Fruit fly (Drosophila melanogaster) whole organism, wandering third instar larva: ENCODE data around the gene Set8.

ENCODE experiments used
- Abd-B ChIP-seq: fragments of >200 bp; optimal IDR thresholded peaks from 2 replicates; lab custom pipeline; 2017; ENCODE audit warnings: missing biosample characterization, missing genetic modification characterization
- CG32264 ChIP-seq: fragments of 200-800 bp; sonication (Bioruptor generic); optimal IDR thresholded peaks from 2 replicates; lab custom pipeline; 2016; ENCODE audit warnings: missing biosample characterization, missing genetic modification characterization
- CG9705 ChIP-seq: fragments of 200-800 bp; sonication (Bioruptor generic); optimal IDR thresholded peaks from 2 replicates; lab custom pipeline; 2018; ENCODE audit warnings: missing biosample characterization, mild to moderate bottlenecking, missing genetic modification characterization
- CrebA ChIP-seq: fragments of 200-800 bp; sonication (Bioruptor generic); optimal IDR thresholded peaks from 2 replicates; lab custom pipeline; 2016; ENCODE audit warnings: missing biosample characterization, mild to moderate bottlenecking, missing genetic modification characterization, borderline replicate concordance
- Dfd ChIP-seq: fragments of >200 bp; optimal IDR thresholded peaks from 2 replicates; lab custom pipeline; 2017; ENCODE audit warnings: missing biosample characterization, missing genetic modification characterization
- Dif ChIP-seq: fragments of 200-275, 200-300 bp; sonication (Bioruptor generic); optimal IDR thresholded peaks from 2 replicates; lab custom pipeline; 2018; ENCODE audit warnings: missing biosample characterization, missing genetic modification characterization; ENCODE audit not compliant: partially characterized antibody
- GATAd ChIP-seq: sonication (Bioruptor generic); optimal IDR thresholded peaks from 2 replicates; lab custom pipeline; 2016; ENCODE audit warnings: missing biosample characterization, missing genetic modification characterization
- HLH106 ChIP-seq: fragments of 200-800 bp; optimal IDR thresholded peaks from 3 replicates; lab custom pipeline; 2019; ENCODE audit warnings: missing biosample characterization, mild to moderate bottlenecking, missing genetic modification characterization, moderate library complexity
- Hnf4 ChIP-seq: fragments of 200-800 bp; sonication (Bioruptor generic); optimal IDR thresholded peaks from 2 replicates; lab custom pipeline; 2016; ENCODE audit warnings: missing biosample characterization, mild to moderate bottlenecking, missing genetic modification characterization
- Hr78 ChIP-seq: fragments of >200 bp; optimal IDR thresholded peaks from 2 replicates; lab custom pipeline; 2017; ENCODE audit warnings: missing biosample characterization, missing genetic modification characterization
- Hr83 ChIP-seq: fragments of 200-300 bp; sonication (Bioruptor generic); optimal IDR thresholded peaks from 2 replicates; lab custom pipeline; 2016; ENCODE audit warnings: missing biosample characterization, mild to moderate bottlenecking, missing genetic modification characterization, moderate library complexity; ENCODE audit not compliant: poor library complexity, severe bottlenecking
- Jra ChIP-seq: sonication (Bioruptor generic); optimal IDR thresholded peaks from 2 replicates; lab custom pipeline; 2016; ENCODE audit warnings: missing biosample characterization, missing genetic modification characterization
- Mio ChIP-seq: sonication (Bioruptor generic); optimal IDR thresholded peaks from 2 replicates; lab custom pipeline; 2016; ENCODE audit warnings: missing biosample characterization, missing genetic modification characterization
- Myc ChIP-seq: fragments of >200 bp; optimal IDR thresholded peaks from 2 replicates; lab custom pipeline; 2017
- N ChIP-seq: fragments of >200 bp; optimal IDR thresholded peaks from 2 replicates; lab custom pipeline; 2018; ENCODE audit warnings: missing biosample characterization, missing external identifiers, missing genetic modification characterization
- OdsH ChIP-seq: fragments of 200-800 bp; sonication (Bioruptor generic); optimal IDR thresholded peaks from 2 replicates; lab custom pipeline; 2016; ENCODE audit warnings: missing biosample characterization, mild to moderate bottlenecking, missing genetic modification characterization
- Rel ChIP-seq, 2 experiments: fragments of 200-800 bp; sonication (Bioruptor generic) in 1 of 2; optimal IDR thresholded peaks; 2 replicates in 1 of 2; 3 replicates in 1 of 2; lab custom pipeline; 2016 to 2019; ENCODE audit warnings: mild to moderate bottlenecking in 2 of 2, missing biosample characterization in 2 of 2, missing genetic modification characterization in 2 of 2, moderate library complexity in 1 of 2
- Sp1 ChIP-seq: fragments of 200-800 bp; sonication (Bioruptor generic); optimal IDR thresholded peaks from 3 replicates; lab custom pipeline; 2019; ENCODE audit warnings: missing biosample characterization, mild to moderate bottlenecking, missing genetic modification characterization, moderate library complexity
- Vsx2 ChIP-seq: fragments of 200-300, 225-300 bp; sonication (Bioruptor generic); optimal IDR thresholded peaks from 2 replicates; lab custom pipeline; 2018; ENCODE audit warnings: missing biosample characterization, missing genetic modification characterization; ENCODE audit not compliant: partially characterized antibody
- brk ChIP-seq: fragments of 200-800 bp; sonication (Bioruptor generic); optimal IDR thresholded peaks from 2 replicates; lab custom pipeline; 2016; ENCODE audit warnings: missing biosample characterization, mild to moderate bottlenecking, missing genetic modification characterization
- dl ChIP-seq, 2 experiments: fragments of 175-275, 200-275 bp in 1 of 2; fragments of 200-275 bp in 1 of 2; sonication (Bioruptor generic); optimal IDR thresholded peaks; lab custom pipeline; 2018; ENCODE audit warnings: mild to moderate bottlenecking in 2 of 2, missing biosample characterization in 2 of 2, missing genetic modification characterization in 2 of 2, moderate library complexity in 2 of 2; ENCODE audit not compliant: partially characterized antibody in 2 of 2, insufficient read depth in 1 of 2
- dmrt93B ChIP-seq: fragments of 200-800 bp; sonication (Bioruptor generic); optimal IDR thresholded peaks from 2 replicates; lab custom pipeline; 2018; ENCODE audit warnings: missing biosample characterization, mild to moderate bottlenecking, missing genetic modification characterization
- dsf ChIP-seq: sonication (Bioruptor generic); optimal IDR thresholded peaks from 2 replicates; lab custom pipeline; 2016; ENCODE audit warnings: missing biosample characterization, missing genetic modification characterization, borderline replicate concordance
- ey ChIP-seq: fragments of 200-800 bp; sonication (Bioruptor generic); optimal IDR thresholded peaks from 2 replicates; lab custom pipeline; 2016; ENCODE audit warnings: missing biosample characterization, missing genetic modification characterization
- foxo ChIP-seq, 2 experiments: fragments of 200-800 bp; sonication (Bioruptor generic); optimal IDR thresholded peaks; 2 replicates in 1 of 2; 3 replicates in 1 of 2; lab custom pipeline; 2016 to 2017; ENCODE audit warnings: missing biosample characterization in 2 of 2, missing genetic modification characterization in 2 of 2
- h ChIP-seq: fragments of 200-800 bp; sonication (Bioruptor generic); optimal IDR thresholded peaks from 3 replicates; lab custom pipeline; 2016; ENCODE audit warnings: missing biosample characterization, mild to moderate bottlenecking, missing genetic modification characterization
- jim ChIP-seq: fragments of 175-275, 200-325 bp; sonication (Bioruptor generic); optimal IDR thresholded peaks from 2 replicates; lab custom pipeline; 2016; ENCODE audit warnings: missing biosample characterization, mild to moderate bottlenecking, missing genetic modification characterization
- lola ChIP-seq: fragments of >200 bp; optimal IDR thresholded peaks from 2 replicates; lab custom pipeline; 2017; ENCODE audit warnings: missing biosample characterization, missing genetic modification characterization
- pan ChIP-seq: fragments of >200 bp; optimal IDR thresholded peaks from 2 replicates; lab custom pipeline; 2017
- psq ChIP-seq: fragments of 200-800 bp; sonication (Bioruptor generic); optimal IDR thresholded peaks from 3 replicates; lab custom pipeline; 2017; ENCODE audit warnings: missing biosample characterization, mild to moderate bottlenecking, missing genetic modification characterization, moderate library complexity
- rgr ChIP-seq: fragments of 200-800 bp; sonication (Bioruptor generic); optimal IDR thresholded peaks from 3 replicates; lab custom pipeline; 2016; ENCODE audit warnings: missing biosample characterization, mild to moderate bottlenecking, missing genetic modification characterization
- sage ChIP-seq: fragments of 200-800 bp; sonication (Bioruptor generic); optimal IDR thresholded peaks from 2 replicates; lab custom pipeline; 2016; ENCODE audit warnings: missing biosample characterization, mild to moderate bottlenecking, missing genetic modification characterization
- sv ChIP-seq: fragments of 200-800 bp; sonication (Bioruptor generic); optimal IDR thresholded peaks from 3 replicates; lab custom pipeline; 2016; ENCODE audit warnings: missing biosample characterization, missing genetic modification characterization
- tai ChIP-seq: sonication (Bioruptor generic); optimal IDR thresholded peaks from 2 replicates; lab custom pipeline; 2016; ENCODE audit warnings: missing biosample characterization, missing genetic modification characterization

Gene Set8

dm6 chr3R:14335504-14335903 is 19.7 kb downstream of the Set8 start:
- TF ChIP-seq rgr (GFP tag; lab: Kevin White, UChicago) (no peak), dmrt93B (GFP tag; lab: Kevin White, UChicago) (no peak), OdsH (GFP tag; lab: Kevin White, UChicago) (no peak), HLH106 (tag; lab: Kevin White, UChicago) (no peak), Sp1 (GFP tag; lab: Kevin White, UChicago) (no peak), Hr78 (no peak), h (GFP tag; lab: Kevin White, UChicago) (no peak), Dif (GFP tag; lab: Kevin White, UChicago) (no peak), Vsx2 (no peak), Abd-B (GFP tag; lab: Kevin White, UChicago) (no peak), sage (no peak), Dfd (GFP tag; lab: Kevin White, UChicago) (no peak), sv (GFP tag; lab: Kevin White, UChicago) (no peak), Myc (lab: Kevin White, UChicago) (no peak), ey (GFP tag; lab: Kevin White, UChicago) (no peak), pan (lab: Kevin White, UChicago) (no peak), Rel (GFP tag; optimal IDR thresholded peaks at IDR 0.05; lab: Kevin White, UChicago) (no peak), Rel (tag; optimal IDR thresholded peaks at IDR 0.05; lab: Kevin White, UChicago) (no peak)

DNA sequence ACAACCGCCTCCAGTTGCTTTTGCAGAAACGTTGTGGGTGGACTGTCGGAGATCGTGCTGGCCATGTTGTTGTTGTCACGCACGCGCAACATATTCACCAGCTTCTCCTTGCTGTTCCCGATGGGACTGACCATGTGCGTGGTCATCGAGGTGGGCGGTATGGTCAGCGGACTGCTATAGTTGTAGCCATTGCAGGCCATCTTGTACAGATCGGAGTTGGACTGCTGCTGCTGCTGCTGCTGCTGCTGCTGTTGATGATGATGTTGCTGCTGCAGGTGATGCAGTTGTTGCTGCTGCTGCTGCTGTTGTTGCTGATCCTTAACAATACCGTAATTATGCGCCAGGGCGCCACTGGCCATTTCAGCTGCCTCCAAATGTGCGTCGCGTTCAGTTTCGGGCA is 28.9 kb downstream of the Set8 start:
- peak; percentile 74 for TF ChIP-seq Dfd (GFP tag; lab: Kevin White, UChicago)
- no peak for TF ChIP-seq CG32264
- TF ChIP-seq Vsx2: no peak
- TF ChIP-seq Jra (GFP tag; lab: Kevin White, UChicago): no peak
- TF ChIP-seq Dif (GFP tag; lab: Kevin White, UChicago): no peak
- no peak for TF ChIP-seq Sp1 (GFP tag; lab: Kevin White, UChicago)
- TF ChIP-seq GATAd (GFP tag; lab: Kevin White, UChicago): no peak
- TF ChIP-seq Myc (lab: Kevin White, UChicago): no peak

DNA sequence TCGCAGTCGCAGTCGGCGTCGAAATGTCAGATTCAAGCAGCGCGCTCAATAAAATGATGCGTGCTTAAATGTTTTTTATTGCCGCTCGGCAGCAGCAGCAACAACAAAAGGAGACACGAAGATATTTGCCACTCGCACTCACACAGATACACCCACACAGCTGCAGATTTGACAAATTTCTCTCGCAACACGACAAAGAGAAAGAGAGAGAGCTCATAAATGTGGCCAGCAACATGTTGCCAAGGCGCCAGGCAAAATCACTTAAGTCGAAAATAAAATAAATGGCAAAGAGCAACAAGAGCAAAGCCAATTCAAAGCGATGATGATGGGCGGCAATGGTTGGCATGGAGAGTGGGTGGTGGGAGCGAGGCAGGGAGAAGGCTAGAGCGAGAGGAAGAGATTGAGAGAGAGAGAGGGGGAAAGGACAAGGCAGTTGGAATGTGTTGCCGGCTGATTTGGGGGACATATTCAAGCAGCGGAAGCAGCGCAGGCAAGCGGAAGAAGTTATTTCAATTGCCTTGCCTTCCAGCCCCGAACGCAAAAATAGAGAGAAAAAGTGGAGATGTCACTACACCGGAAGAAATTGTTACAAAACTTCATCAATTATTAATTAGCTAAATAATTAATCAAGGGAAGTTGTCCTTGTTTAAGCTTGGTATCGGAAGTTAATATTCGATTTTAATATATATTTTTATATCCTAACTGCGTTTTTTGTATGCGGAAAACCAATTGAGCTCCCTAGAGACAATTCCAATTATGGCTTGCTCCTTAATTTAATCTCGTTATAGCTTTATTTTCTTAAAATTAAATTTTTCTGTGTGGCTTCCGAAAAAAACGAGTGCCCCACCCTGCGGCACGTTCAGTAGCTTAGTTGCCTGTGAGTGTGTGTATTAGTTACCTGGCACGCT is 31.3 kb downstream of the Set8 start:
- TF ChIP-seq Myc (lab: Kevin White, UChicago) (no peak), dsf (GFP tag; lab: Kevin White, UChicago) (no peak), foxo (GFP tag; optimal IDR thresholded peaks at IDR 0.05; lab: Kevin White, UChicago) (peak in 1 of 2 experiments; percentile 25), Abd-B (GFP tag; lab: Kevin White, UChicago) (no peak), GATAd (GFP tag; lab: Kevin White, UChicago) (no peak), Mio (GFP tag; lab: Kevin White, UChicago) (no peak), rgr (GFP tag; lab: Kevin White, UChicago) (peak; percentile 3), jim (GFP tag; lab: Kevin White, UChicago) (no peak), Vsx2 (no peak), N (GFP tag; lab: Kevin White, UChicago) (no peak), Dif (GFP tag; lab: Kevin White, UChicago) (peak; percentile 46), h (GFP tag; lab: Kevin White, UChicago) (peak; percentile 12), Hnf4 (GFP tag; lab: Kevin White, UChicago) (no peak), CG9705 (GFP tag; lab: Kevin White, UChicago) (no peak), Hr83 (no peak), tai (GFP tag; lab: Kevin White, UChicago) (no peak), Hr78 (no peak), OdsH (GFP tag; lab: Kevin White, UChicago) (no peak), psq (GFP tag; lab: Kevin White, UChicago) (no peak), ey (GFP tag; lab: Kevin White, UChicago) (peak; percentile 13), lola (GFP tag; lab: Kevin White, UChicago) (no peak), sage (no peak), CrebA (GFP tag; lab: Kevin White, UChicago) (no peak), dl (GFP tag; optimal IDR thresholded peaks at IDR 0.05; lab: Kevin White, UChicago; ENCODE audit: insufficient read depth in 1 of 2, partially characterized antibody in 2 of 2) (peak; percentile 58 to 69), dmrt93B (GFP tag; lab: Kevin White, UChicago) (no peak), sv (GFP tag; lab: Kevin White, UChicago) (peak; percentile 38), CG32264 (no peak), brk (GFP tag; lab: Kevin White, UChicago) (no peak)
